Worm (Caenorhabditis elegans): Measurements from ENCODE around the gene ocr-3.

DNA sequence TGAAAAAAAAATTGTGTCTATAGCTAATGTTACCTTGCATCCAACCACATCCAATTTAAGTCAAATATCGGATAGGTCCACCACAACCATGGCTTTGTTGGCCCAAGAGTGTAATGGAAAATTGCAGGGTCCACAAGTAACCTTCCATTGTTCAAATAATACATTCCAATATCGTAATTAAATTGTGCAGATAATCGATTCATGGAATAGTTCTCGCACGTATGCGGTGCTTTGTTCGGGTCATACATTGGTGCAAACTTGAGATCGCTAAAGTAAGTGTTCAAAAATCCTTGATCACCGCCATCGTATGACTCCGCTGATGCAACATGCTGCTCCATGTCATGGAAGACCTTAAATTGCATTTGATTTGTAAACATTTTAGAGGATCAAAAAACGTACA is 5.4 kb upstream of the ocr-3 start:
- TF ChIP-seq nhr-11 (tag; optimal IDR thresholded peaks at IDR 0.05) (no peak), rnt-1 (tag; optimal IDR thresholded peaks at IDR 0.05) (no peak), ama-1 (optimal IDR thresholded peaks at IDR 0.05) (no peak), nhr-232 (tag; optimal IDR thresholded peaks at IDR 0.05) (no peak), dve-1 (tag; optimal IDR thresholded peaks at IDR 0.05) (no peak), ceh-45 (GFP tag; IDR thresholded peaks at IDR 0.05) (no peak), lim-6 (tag; optimal IDR thresholded peaks at IDR 0.05) (no peak), ceh-6 (GFP tag; optimal IDR thresholded peaks at IDR 0.05) (no peak), fkh-10 (GFP tag; optimal IDR thresholded peaks at IDR 0.05) (no peak), ahr-1 (tag; optimal IDR thresholded peaks at IDR 0.05) (no peak), tbx-2 (tag; optimal IDR thresholded peaks at IDR 0.05) (no peak), pha-4 (tag; optimal IDR thresholded peaks at IDR 0.05) (no peak), Y22D7AL.16 (tag; optimal IDR thresholded peaks at IDR 0.05) (no peak)
